Fruit fly (Drosophila melanogaster) whole organism, prepupa: Measurements from ENCODE around the gene ctrip.

Experiments
- CG10631 ChIP-seq: fragments of 200-800 bp; sonication (Bioruptor generic); optimal IDR thresholded peaks from 2 replicates; lab custom pipeline; 2016; ENCODE audit warnings: missing biosample characterization, missing genetic modification characterization
- CG11294 ChIP-seq: fragments of 200-800 bp; sonication (Bioruptor generic); IDR thresholded peaks from 2 replicates; pipeline ENCODE4 v1.3.6; 2022; ENCODE audit warnings: missing biosample characterization, missing genetic modification characterization
- CG15336 ChIP-seq: fragments of 200-800 bp; sonication (Bioruptor generic); IDR thresholded peaks from 2 replicates; pipeline ENCODE4 v1.3.6; 2022; ENCODE audit warnings: missing biosample characterization, missing genetic modification characterization
- CG1621 ChIP-seq: fragments of 200-800 bp; sonication (Bioruptor generic); optimal IDR thresholded peaks from 3 replicates; lab custom pipeline; 2018; ENCODE audit warnings: missing biosample characterization, mild to moderate bottlenecking, missing genetic modification characterization
- CG16779 ChIP-seq: fragments of 200-800 bp; sonication (Bioruptor generic); optimal IDR thresholded peaks from 3 replicates; lab custom pipeline; 2017; ENCODE audit warnings: missing biosample characterization, mild to moderate bottlenecking, missing genetic modification characterization
- CG31627 ChIP-seq: fragments of 200-800 bp; sonication (Bioruptor generic); optimal IDR thresholded peaks from 3 replicates; lab custom pipeline; 2016; ENCODE audit warnings: missing biosample characterization, missing genetic modification characterization
- CG34406 ChIP-seq: fragments of 200-800 bp; sonication (Bioruptor generic); optimal IDR thresholded peaks from 3 replicates; lab custom pipeline; 2016; ENCODE audit warnings: missing biosample characterization, missing genetic modification characterization
- CG3919 ChIP-seq: fragments of 200-800 bp; sonication (Bioruptor generic); optimal IDR thresholded peaks from 3 replicates; lab custom pipeline; 2016; ENCODE audit warnings: missing biosample characterization, missing genetic modification characterization
- CG6276 ChIP-seq: fragments of 200-800 bp; sonication (Bioruptor generic); optimal IDR thresholded peaks from 2 replicates; lab custom pipeline; 2017; ENCODE audit warnings: missing biosample characterization, mild to moderate bottlenecking, missing genetic modification characterization
- CG6808 ChIP-seq: fragments of 200-800 bp; sonication (Bioruptor generic); optimal IDR thresholded peaks from 3 replicates; lab custom pipeline; 2017; ENCODE audit warnings: missing biosample characterization, missing genetic modification characterization, mild to moderate bottlenecking, moderate library complexity, missing genetic modification reagents
- CG7368 ChIP-seq: fragments of 200-800 bp; sonication (Bioruptor generic); optimal IDR thresholded peaks from 3 replicates; lab custom pipeline; 2016; ENCODE audit warnings: missing biosample characterization, missing genetic modification characterization
- Eip75B ChIP-seq: fragments of 200-800 bp; sonication (Bioruptor generic); optimal IDR thresholded peaks from 3 replicates; lab custom pipeline; 2016; ENCODE audit warnings: missing biosample characterization, missing genetic modification characterization
- Eip93F ChIP-seq: fragments of 200-800 bp; sonication (Bioruptor generic); optimal IDR thresholded peaks from 2 replicates; lab custom pipeline; 2016; ENCODE audit warnings: missing biosample characterization, mild to moderate bottlenecking, missing genetic modification characterization
- Gug ChIP-seq: fragments of 200-800 bp; sonication (Bioruptor generic); IDR thresholded peaks from 2 replicates; pipeline ENCODE4 v1.3.6; 2022; ENCODE audit warnings: missing biosample characterization, missing genetic modification characterization
- Hr38 ChIP-seq: sonication (Bioruptor generic); optimal IDR thresholded peaks from 2 replicates; lab custom pipeline; 2016; ENCODE audit warnings: missing biosample characterization, missing genetic modification characterization
- Hr39 ChIP-seq: fragments of 200-800 bp; sonication (Bioruptor generic); optimal IDR thresholded peaks from 2 replicates; lab custom pipeline; 2016; ENCODE audit warnings: missing biosample characterization, missing genetic modification characterization
- OdsH ChIP-seq: fragments of 200-800 bp; sonication (Bioruptor generic); optimal IDR thresholded peaks from 3 replicates; lab custom pipeline; 2016; ENCODE audit warnings: missing biosample characterization, missing genetic modification characterization
- Smox ChIP-seq: fragments of 200-800 bp; sonication (Bioruptor generic); optimal IDR thresholded peaks from 3 replicates; lab custom pipeline; 2016; ENCODE audit warnings: missing biosample characterization, missing genetic modification characterization
- Sox102F ChIP-seq: fragments of 200-800 bp; sonication (Bioruptor generic); optimal IDR thresholded peaks from 2 replicates; lab custom pipeline; 2016; ENCODE audit warnings: missing biosample characterization, mild to moderate bottlenecking, missing genetic modification characterization
- Sox15 ChIP-seq: fragments of 200-800 bp; sonication (Bioruptor generic); optimal IDR thresholded peaks from 3 replicates; lab custom pipeline; 2016; ENCODE audit warnings: missing biosample characterization, missing genetic modification characterization
- achi ChIP-seq: fragments of 200-800 bp; sonication (Bioruptor generic); optimal IDR thresholded peaks from 3 replicates; lab custom pipeline; 2016; ENCODE audit warnings: missing biosample characterization, missing genetic modification characterization
- dsx ChIP-seq: fragments of 200-800 bp; optimal IDR thresholded peaks from 3 replicates; lab custom pipeline; 2019; ENCODE audit warnings: missing biosample characterization, mild to moderate bottlenecking, missing genetic modification characterization, moderate library complexity; ENCODE audit not compliant: poor library complexity, severe bottlenecking
- eg ChIP-seq: fragments of 200-800 bp; sonication (Bioruptor generic); IDR thresholded peaks from 3 replicates; pipeline ENCODE4 v1.3.6; 2022; ENCODE audit warnings: missing biosample characterization, missing genetic modification characterization
- esn ChIP-seq: fragments of 200-800 bp; sonication (Bioruptor generic); optimal IDR thresholded peaks from 2 replicates; lab custom pipeline; 2016; ENCODE audit warnings: missing biosample characterization, mild to moderate bottlenecking, missing genetic modification characterization, moderate library complexity
- fd59A ChIP-seq: fragments of 200-800 bp; sonication (Bioruptor generic); optimal IDR thresholded peaks from 2 replicates; lab custom pipeline; 2017; ENCODE audit warnings: missing biosample characterization, mild to moderate bottlenecking, missing genetic modification characterization, missing genetic modification reagents
- fkh ChIP-seq: fragments of 200-800 bp; sonication (Bioruptor generic); optimal IDR thresholded peaks from 3 replicates; lab custom pipeline; 2017; ENCODE audit warnings: missing biosample characterization, mild to moderate bottlenecking, missing genetic modification characterization, moderate library complexity
- lz ChIP-seq: fragments of 200-800 bp; sonication (Bioruptor generic); optimal IDR thresholded peaks from 3 replicates; lab custom pipeline; 2016; ENCODE audit warnings: missing biosample characterization, missing genetic modification characterization
- net ChIP-seq: fragments of 200-800 bp; sonication (Bioruptor generic); optimal IDR thresholded peaks from 3 replicates; lab custom pipeline; 2016; ENCODE audit warnings: missing biosample characterization, missing genetic modification characterization
- pdm3 ChIP-seq: fragments of 200-800 bp; sonication (Bioruptor generic); optimal IDR thresholded peaks from 3 replicates; lab custom pipeline; 2016; ENCODE audit warnings: missing biosample characterization, missing genetic modification characterization
- svp ChIP-seq: fragments of 200-800 bp; sonication (Bioruptor generic); peaks from one replicate; lab custom pipeline; 2016; ENCODE audit warnings: missing biosample characterization, missing genetic modification characterization
- vri ChIP-seq: fragments of 200-800 bp; sonication (Bioruptor generic); optimal IDR thresholded peaks from 3 replicates; lab custom pipeline; 2016; ENCODE audit warnings: missing biosample characterization, mild to moderate bottlenecking, missing genetic modification characterization

Gene ctrip

dm6 chr3R:4738494-4739191, 73.3 kb downstream of the ctrip start (continued):
- TF ChIP-seq net (GFP tag; lab: Kevin White, UChicago) = peak; percentile 58
- peak; percentile 48 for TF ChIP-seq esn (GFP tag; lab: Kevin White, UChicago)
- TF ChIP-seq CG1621 (tag; lab: Kevin White, UChicago) = no peak
- no peak for TF ChIP-seq Sox15 (GFP tag; lab: Kevin White, UChicago)
- TF ChIP-seq fkh = no peak
- peak; percentile 39 for TF ChIP-seq CG10631
- TF ChIP-seq Eip75B (GFP tag; lab: Kevin White, UChicago) = peak; percentile 4
- TF ChIP-seq CG34406 (GFP tag; lab: Kevin White, UChicago) = peak; percentile 20
- peak; percentile 33 for TF ChIP-seq CG6276 (GFP tag; lab: Kevin White, UChicago)
- TF ChIP-seq CG7368 (GFP tag; lab: Kevin White, UChicago) = no peak
- TF ChIP-seq OdsH (GFP tag; lab: Kevin White, UChicago) = peak; percentile 47
- no peak for TF ChIP-seq Hr38 (GFP tag; lab: Kevin White, UChicago)
- no peak for TF ChIP-seq vri (GFP tag; lab: Kevin White, UChicago)
- TF ChIP-seq CG6808 (GFP tag; lab: Kevin White, UChicago) = no peak
- TF ChIP-seq CG15336 (GFP tag; lab: Robert Waterston, UW) = no peak
- no peak for TF ChIP-seq eg (GFP tag; lab: Robert Waterston, UW)
- TF ChIP-seq CG11294 (GFP tag; lab: Robert Waterston, UW) = no peak
- peak; percentile 44 for TF ChIP-seq Smox (GFP tag; lab: Kevin White, UChicago)
- TF ChIP-seq svp = peak; percentile 81
- TF ChIP-seq achi (GFP tag; lab: Kevin White, UChicago) = peak; percentile 49
- TF ChIP-seq Eip93F (GFP tag; lab: Kevin White, UChicago) = no peak
- no peak for TF ChIP-seq fd59A (GFP tag; lab: Kevin White, UChicago)
- TF ChIP-seq CG31627 = peak; percentile 22
- TF ChIP-seq pdm3 = peak; percentile 21
- TF ChIP-seq dsx (GFP tag; lab: Kevin White, UChicago) = peak; percentile 9
- peak; percentile 42 for TF ChIP-seq Sox102F
- no peak for TF ChIP-seq Gug (GFP tag; lab: Robert Waterston, UW)
- peak; percentile 27 for TF ChIP-seq lz (GFP tag; lab: Kevin White, UChicago)
- peak; percentile 9 for TF ChIP-seq Hr39 (GFP tag; lab: Kevin White, UChicago)
- peak; percentile 32 for TF ChIP-seq CG3919 (GFP tag; lab: Kevin White, UChicago)
- TF ChIP-seq CG16779 = no peak
